Fruit fly (Drosophila melanogaster) whole organism, embryonic: Measurements from ENCODE around the gene SoxN.

Experiments used
- Asciz ChIP-seq: fragments of 200-800 bp; sonication (Bioruptor generic); optimal IDR thresholded peaks from 2 replicates; lab custom pipeline; 2017; ENCODE audit warnings: missing biosample characterization, mild to moderate bottlenecking, missing genetic modification characterization, missing genetic modification reagents
- Awh ChIP-seq: fragments of 200-800 bp; sonication (Bioruptor generic); IDR thresholded peaks from 2 replicates; pipeline ENCODE4, ENCODE4 v1.3.6; 2022; ENCODE audit warnings: missing biosample characterization, missing genetic modification characterization
- Bgb ChIP-seq: fragments of 200-800 bp; sonication (Bioruptor generic); IDR thresholded peaks from 2 replicates; pipeline ENCODE4 v1.3.6; 2022; ENCODE audit warnings: missing biosample characterization, missing genetic modification characterization; ENCODE audit not compliant: partially characterized antibody
- CG10209 ChIP-seq: fragments of 200-800 bp; sonication (Bioruptor generic); optimal IDR thresholded peaks from 3 replicates; lab custom pipeline; 2017; ENCODE audit warnings: missing biosample characterization, mild to moderate bottlenecking, missing genetic modification characterization, missing genetic modification reagents
- CG10274 ChIP-seq: fragments of 200-800 bp; sonication (Bioruptor generic); optimal IDR thresholded peaks from 3 replicates; lab custom pipeline; 2017; ENCODE audit warnings: missing biosample characterization, mild to moderate bottlenecking, missing genetic modification characterization
- CG11093 ChIP-seq: fragments of 200-800 bp; sonication (Bioruptor generic); IDR thresholded peaks from 3 replicates; pipeline ENCODE4 v1.3.6; 2022; ENCODE audit warnings: missing biosample characterization, missing genetic modification characterization
- CG11504 ChIP-seq: fragments of 200-800 bp; sonication (Bioruptor generic); optimal IDR thresholded peaks from 3 replicates; lab custom pipeline; 2019; ENCODE audit warnings: missing biosample characterization, mild to moderate bottlenecking, missing genetic modification characterization, moderate library complexity
- CG12769 ChIP-seq: fragments of 200-800 bp; sonication (Bioruptor generic); optimal IDR thresholded peaks from 2 replicates; lab custom pipeline; 2019; ENCODE audit warnings: missing biosample characterization, mild to moderate bottlenecking, missing genetic modification characterization, moderate library complexity
- CG14667 ChIP-seq: fragments of 200-800 bp; sonication (Bioruptor generic); IDR thresholded peaks from 2 replicates; pipeline ENCODE4 v1.3.6; 2022; ENCODE audit warnings: missing biosample characterization, missing genetic modification characterization
- CG14710 ChIP-seq: fragments of 200-800 bp; sonication (Bioruptor generic); optimal IDR thresholded peaks from 3 replicates; lab custom pipeline; 2019; ENCODE audit warnings: missing biosample characterization, mild to moderate bottlenecking, missing genetic modification characterization, moderate library complexity
- CG14965 ChIP-seq: fragments of 200-800 bp; sonication (Bioruptor generic); optimal IDR thresholded peaks from 2 replicates; lab custom pipeline; 2016; ENCODE audit warnings: missing biosample characterization, missing genetic modification characterization, borderline replicate concordance
- CG15269 ChIP-seq: fragments of 200-800 bp; sonication (Bioruptor generic); optimal IDR thresholded peaks from 2 replicates; lab custom pipeline; 2018; ENCODE audit warnings: missing biosample characterization, mild to moderate bottlenecking, missing genetic modification characterization, moderate library complexity
- CG1529 ChIP-seq: fragments of 200-800 bp; sonication (Bioruptor generic); optimal IDR thresholded peaks from 3 replicates; lab custom pipeline; 2018; ENCODE audit warnings: missing biosample characterization, missing genetic modification characterization
- CG17568 ChIP-seq: fragments of 200-800 bp; sonication (Bioruptor generic); optimal IDR thresholded peaks from 2 replicates; lab custom pipeline; 2018; ENCODE audit warnings: missing biosample characterization, mild to moderate bottlenecking, missing genetic modification characterization, moderate library complexity
- CG18476 ChIP-seq: fragments of 200-800 bp; sonication (Bioruptor generic); optimal IDR thresholded peaks from 2 replicates; lab custom pipeline; 2016; ENCODE audit warnings: missing biosample characterization, mild to moderate bottlenecking, missing genetic modification characterization
- CG2199 ChIP-seq: fragments of 200-800 bp; sonication (Bioruptor generic); IDR thresholded peaks from 3 replicates; pipeline ENCODE4 v1.3.6; 2022; ENCODE audit warnings: missing biosample characterization, missing genetic modification characterization
- CG2678 ChIP-seq: fragments of 200-800 bp; sonication (Bioruptor generic); optimal IDR thresholded peaks from 3 replicates; lab custom pipeline; 2019; ENCODE audit warnings: missing biosample characterization, mild to moderate bottlenecking, missing genetic modification characterization, moderate library complexity
- CG5180 ChIP-seq: fragments of 200-800 bp; sonication (Bioruptor generic); optimal IDR thresholded peaks from 3 replicates; lab custom pipeline; 2017; ENCODE audit warnings: missing biosample characterization, missing genetic modification characterization, mild to moderate bottlenecking, moderate library complexity, missing genetic modification reagents
- CG8290 ChIP-seq, 3 experiments: fragments of 200-800 bp; sonication (Bioruptor generic); optimal IDR thresholded peaks; 2 replicates each; lab custom pipeline; 2016 to 2019; ENCODE audit warnings: missing biosample characterization in 3 of 3, missing genetic modification characterization in 3 of 3, mild to moderate bottlenecking in 2 of 3, moderate library complexity in 1 of 3
- CG8359 ChIP-seq: fragments of 200-800 bp; sonication (Bioruptor generic); optimal IDR thresholded peaks from 2 replicates; lab custom pipeline; 2017; ENCODE audit warnings: missing biosample characterization, mild to moderate bottlenecking, missing genetic modification characterization, borderline replicate concordance
- CG9437 ChIP-seq: fragments of 200-800 bp; sonication (Bioruptor generic); optimal IDR thresholded peaks from 2 replicates; lab custom pipeline; 2018; ENCODE audit warnings: missing biosample characterization, mild to moderate bottlenecking, missing genetic modification characterization
- CrebB ChIP-seq: fragments of 200-800 bp; sonication (Bioruptor generic); optimal IDR thresholded peaks from 3 replicates; lab custom pipeline; 2018; ENCODE audit warnings: missing biosample characterization, mild to moderate bottlenecking, missing genetic modification characterization
- Elba2 ChIP-seq: fragments of 200-800 bp; sonication (Bioruptor generic); optimal IDR thresholded peaks from 3 replicates; lab custom pipeline; 2016; ENCODE audit warnings: missing biosample characterization, missing genetic modification characterization
- Lim3 ChIP-seq: fragments of 200-800 bp; sonication (Bioruptor generic); IDR thresholded peaks from 2 replicates; pipeline ENCODE4 v1.3.6; 2022; ENCODE audit warnings: missing biosample characterization, missing genetic modification characterization
- Lpt ChIP-seq: fragments of >200 bp; optimal IDR thresholded peaks from 2 replicates; lab custom pipeline; 2018; ENCODE audit warnings: missing biosample characterization, missing genetic modification characterization
- Poxn ChIP-seq: fragments of 200-800 bp; sonication (Bioruptor generic); IDR thresholded peaks from 2 replicates; pipeline ENCODE4 v1.3.6; 2022; ENCODE audit warnings: missing biosample characterization, missing genetic modification characterization
- Scr ChIP-seq: fragments of 200-800 bp; sonication (Bioruptor generic); IDR thresholded peaks from 2 replicates; pipeline ENCODE4 v1.3.6; 2022; ENCODE audit warnings: missing biosample characterization, missing genetic modification characterization; ENCODE audit not compliant: partially characterized antibody
- Six4 ChIP-seq: fragments of 200-800 bp; sonication (Bioruptor generic); optimal IDR thresholded peaks from 2 replicates; lab custom pipeline; 2016; ENCODE audit warnings: missing biosample characterization, missing genetic modification characterization
- Sox102F ChIP-seq: fragments of 200-800 bp; sonication (Bioruptor generic); optimal IDR thresholded peaks from 2 replicates; lab custom pipeline; 2018; ENCODE audit warnings: missing biosample characterization, mild to moderate bottlenecking, missing genetic modification characterization, moderate library complexity
- Usf ChIP-seq: fragments of 200-800 bp; sonication (Bioruptor generic); optimal IDR thresholded peaks from 2 replicates; lab custom pipeline; 2017; ENCODE audit warnings: missing genotype, missing biosample characterization, missing genetic modification characterization
- az2 ChIP-seq: fragments of 200-800 bp; sonication (Bioruptor generic); optimal IDR thresholded peaks from 3 replicates; lab custom pipeline; 2016; ENCODE audit warnings: missing biosample characterization, missing genetic modification characterization
- cato ChIP-seq: fragments of 200-800 bp; sonication (Bioruptor generic); optimal IDR thresholded peaks from 2 replicates; lab custom pipeline; 2016; ENCODE audit warnings: missing biosample characterization, missing genetic modification characterization, borderline replicate concordance
- dpn ChIP-seq, 2 experiments: fragments of 200-800 bp; sonication (Bioruptor generic); optimal IDR thresholded peaks; 3 replicates each; lab custom pipeline; 2016; ENCODE audit warnings: missing biosample characterization in 2 of 2, missing genetic modification characterization in 2 of 2
- dysf ChIP-seq: fragments of 200-800 bp; sonication (Bioruptor generic); IDR thresholded peaks from 3 replicates; pipeline ENCODE4 v1.3.6; 2022; ENCODE audit warnings: missing biosample characterization, missing genetic modification characterization
- ems ChIP-seq: fragments of 200-800 bp; sonication (Bioruptor generic); optimal IDR thresholded peaks from 3 replicates; lab custom pipeline; 2016; ENCODE audit warnings: missing biosample characterization, missing genetic modification characterization
- fd3F ChIP-seq: fragments of 200-800 bp; sonication (Bioruptor generic); optimal IDR thresholded peaks from 2 replicates; lab custom pipeline; 2018; ENCODE audit warnings: missing biosample characterization, mild to moderate bottlenecking, missing genetic modification characterization, moderate library complexity
- gce ChIP-seq: fragments of 200-800 bp; sonication (Bioruptor generic); IDR thresholded peaks from 3 replicates; pipeline ENCODE4 v1.3.6; 2022; ENCODE audit warnings: missing biosample characterization, missing genetic modification characterization
- gfzf ChIP-seq: fragments of 200-800 bp; sonication (Bioruptor generic); optimal IDR thresholded peaks from 2 replicates; lab custom pipeline; 2016; ENCODE audit warnings: missing biosample characterization, mild to moderate bottlenecking, missing genetic modification characterization, moderate library complexity
- kni ChIP-seq: fragments of 200-800 bp; sonication (Bioruptor generic); optimal IDR thresholded peaks from 3 replicates; lab custom pipeline; 2017; ENCODE audit warnings: mild to moderate bottlenecking, missing biosample characterization, missing genetic modification reagents, missing genetic modification characterization
- pb ChIP-seq: fragments of 200-800 bp; sonication (Bioruptor generic); optimal IDR thresholded peaks from 3 replicates; lab custom pipeline; 2016; ENCODE audit warnings: missing biosample characterization, missing genetic modification characterization
- phol ChIP-seq: fragments of 200-800 bp; sonication (Bioruptor generic); optimal IDR thresholded peaks from 3 replicates; lab custom pipeline; 2018; ENCODE audit warnings: missing biosample characterization, mild to moderate bottlenecking, missing genetic modification characterization, moderate library complexity
- ranshi ChIP-seq: fragments of 200-800 bp; sonication (Bioruptor generic); IDR thresholded peaks from 2 replicates; pipeline ENCODE4 v1.3.6; 2022; ENCODE audit warnings: missing biosample characterization, missing genetic modification characterization
- repo ChIP-seq: fragments of 200-800 bp; sonication (Bioruptor generic); optimal IDR thresholded peaks from 2 replicates; lab custom pipeline; 2016; ENCODE audit warnings: missing biosample characterization, missing genetic modification characterization
- rib ChIP-seq: fragments of 200-800 bp; sonication (Bioruptor generic); IDR thresholded peaks from 2 replicates; pipeline ENCODE4 v1.3.6; 2022; ENCODE audit warnings: missing biosample characterization, missing genetic modification characterization
- row ChIP-seq: fragments of 200-800 bp; sonication (Bioruptor generic); IDR thresholded peaks from 3 replicates; pipeline ENCODE4 v1.3.6; 2022; ENCODE audit warnings: missing biosample characterization, missing genetic modification characterization
- schlank ChIP-seq: fragments of 200-800 bp; sonication (Bioruptor generic); optimal IDR thresholded peaks from 2 replicates; lab custom pipeline; 2018; ENCODE audit warnings: missing biosample characterization, mild to moderate bottlenecking, missing genetic modification characterization
- sd ChIP-seq: fragments of 200-800 bp; sonication (Bioruptor generic); optimal IDR thresholded peaks from 3 replicates; lab custom pipeline; 2018; ENCODE audit warnings: missing biosample characterization, mild to moderate bottlenecking, missing genetic modification characterization, moderate library complexity
- trem ChIP-seq: fragments of 200-800 bp; optimal IDR thresholded peaks from 3 replicates; lab custom pipeline; 2019; ENCODE audit warnings: missing biosample characterization, mild to moderate bottlenecking, missing genetic modification characterization, moderate library complexity
- vvl ChIP-seq: fragments of 200-800 bp; sonication (Bioruptor generic); IDR thresholded peaks from 2 replicates; pipeline ENCODE4 v1.3.6; 2022; ENCODE audit warnings: missing biosample characterization, missing genetic modification characterization

Gene SoxN

DNA sequence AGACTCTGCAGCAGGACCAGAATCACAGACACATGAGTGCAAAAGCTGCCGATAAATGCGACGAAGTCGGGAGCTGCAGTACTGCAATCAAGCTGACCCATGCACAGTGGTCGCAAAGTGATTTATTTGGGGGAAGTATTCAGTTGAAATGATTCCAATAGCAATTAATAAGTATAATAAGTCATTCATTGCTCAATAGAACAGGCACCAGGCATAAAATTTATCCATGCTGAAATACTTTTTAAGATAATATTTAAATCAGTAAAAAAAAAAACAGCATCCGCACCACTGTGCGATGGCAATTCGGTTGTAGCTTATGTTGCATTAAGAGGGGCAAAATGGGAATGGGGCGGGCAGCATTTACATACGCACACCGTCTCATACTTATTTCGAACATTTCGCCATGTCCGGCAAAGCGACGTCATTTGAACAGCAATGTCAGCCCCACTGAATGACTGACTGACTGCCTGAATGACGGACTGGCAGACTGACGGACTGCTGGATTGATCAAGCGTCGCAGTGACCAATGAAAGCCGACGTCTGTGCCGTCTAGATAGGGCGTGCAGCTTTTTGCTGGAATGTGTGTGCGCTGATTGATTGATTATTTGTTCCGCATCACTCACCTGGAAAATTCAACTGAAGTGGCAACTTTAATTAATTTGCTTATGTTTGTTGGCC lies 9.5 kb downstream of the SoxN start (continued):
- peak; percentile 34 for TF ChIP-seq CG9437 (GFP tag; lab: Kevin White, UChicago)
- TF ChIP-seq row (GFP tag; lab: Robert Waterston, UW) = peak; percentile 80
- no peak for TF ChIP-seq CrebB
- no peak for TF ChIP-seq CG14965 (GFP tag; lab: Kevin White, UChicago)
- no peak for TF ChIP-seq fd3F (GFP tag; lab: Kevin White, UChicago)
- peak; percentile 77 for TF ChIP-seq CG18476 (GFP tag; lab: Kevin White, UChicago)
- TF ChIP-seq az2 (GFP tag; lab: Kevin White, UChicago) = peak; percentile 72
- TF ChIP-seq Asciz (GFP tag; lab: Kevin White, UChicago) = no peak
- no peak for TF ChIP-seq gfzf (GFP tag; lab: Kevin White, UChicago)
- no peak for TF ChIP-seq CG14710 (tag; lab: Kevin White, UChicago)
- TF ChIP-seq CG15269 = peak; percentile 37
- no peak for TF ChIP-seq Scr (GFP tag; lab: Robert Waterston, UW)
- peak; percentile 10; the same call in 1 of the 2 replicates for TF ChIP-seq ranshi (GFP tag; lab: Robert Waterston, UW)
- no peak for TF ChIP-seq rib (GFP tag; lab: Robert Waterston, UW)
- peak; percentile 29 for TF ChIP-seq trem (tag; lab: Kevin White, UChicago)
- no peak for TF ChIP-seq schlank (tag; lab: Kevin White, UChicago)
- peak; percentile 38 for TF ChIP-seq sd
- TF ChIP-seq CG5180 (GFP tag; lab: Kevin White, UChicago) = no peak
- no peak for TF ChIP-seq cato (GFP tag; lab: Kevin White, UChicago)
- peak; percentile 32 for TF ChIP-seq CG2678 (tag; lab: Kevin White, UChicago)
- peak; percentile 43 for TF ChIP-seq phol (tag; lab: Kevin White, UChicago)
- no peak for TF ChIP-seq Lpt
- peak; percentile 57 for TF ChIP-seq ems
- peak; percentile 6 for TF ChIP-seq Elba2 (GFP tag; lab: Kevin White, UChicago)
- no peak for TF ChIP-seq CG8359
- no peak for TF ChIP-seq kni (GFP tag; lab: Kevin White, UChicago)
- no peak for TF ChIP-seq CG8290 (GFP tag; optimal IDR thresholded peaks at IDR 0.05; lab: Kevin White, UChicago)
- TF ChIP-seq CG8290 (tag; optimal IDR thresholded peaks at IDR 0.05; lab: Kevin White, UChicago) = no peak
- TF ChIP-seq Sox102F (GFP tag; lab: Kevin White, UChicago) = peak; percentile 33
- no peak for TF ChIP-seq CG17568 (GFP tag; lab: Kevin White, UChicago)
- TF ChIP-seq pb = no peak
- peak; percentile 50; the same call in 2 of the 3 replicates for TF ChIP-seq CG11093 (GFP tag; lab: Robert Waterston, UW)
- TF ChIP-seq Usf (GFP tag; lab: Kevin White, UChicago) = no peak
- TF ChIP-seq CG10274 (GFP tag; lab: Kevin White, UChicago) = no peak
- TF ChIP-seq dysf (GFP tag; lab: Robert Waterston, UW) = peak; percentile 71
- TF ChIP-seq Poxn (GFP tag; lab: Robert Waterston, UW) = no peak
- peak; percentile 59 for TF ChIP-seq CG1529 (GFP tag; lab: Kevin White, UChicago)
- peak; percentile 93 for TF ChIP-seq vvl (GFP tag; lab: Robert Waterston, UW)
- no peak for TF ChIP-seq CG12769 (tag; lab: Kevin White, UChicago)
- peak; percentile 30 for TF ChIP-seq repo (GFP tag; lab: Kevin White, UChicago)
- TF ChIP-seq Awh = no peak; the same call in 1 of the 2 replicates
- TF ChIP-seq Six4 (GFP tag; lab: Kevin White, UChicago) = peak; percentile 53
- peak; percentile 19; the same call in 1 of the 2 replicates for TF ChIP-seq CG14667 (GFP tag; lab: Robert Waterston, UW)
- no peak for TF ChIP-seq Bgb (GFP tag; lab: Robert Waterston, UW)
- no peak for TF ChIP-seq gce (GFP tag; lab: Robert Waterston, UW)
- TF ChIP-seq CG10209 = peak; percentile 46
- TF ChIP-seq CG11504 (tag; lab: Kevin White, UChicago) = peak; percentile 53
- TF ChIP-seq Lim3 = no peak; the same call in none of the 2 replicates
- TF ChIP-seq CG2199 (GFP tag; lab: Robert Waterston, UW) = no peak
- TF ChIP-seq dpn (GFP tag; optimal IDR thresholded peaks at IDR 0.05; lab: Kevin White, UChicago) = peak; percentile 1 to 49
